ENCODE assay signal across 4 fruit fly cellular contexts in genomic region chr3R:30258298-30258990, dm6.
TF ChIP-seq lines count a peak whose summit lies in the region.

No protein-coding gene starts in this region.

- TF ChIP-seq CTCF in whole organism, embryonic (GFP tag; optimal IDR thresholded peaks at IDR 0.05; lab: Kevin White, UChicago) = no peak

TF ChIP-seq in whole organism, embryonic, 481 proteins besides CTCF, POLR2A, EP300 and RAD21:
- TF ChIP-seq Drgx (GFP tag; IDR thresholded peaks at IDR 0.05; lab: Robert Waterston, UW) (peak; percentile 58), Sry-β (GFP tag; optimal IDR thresholded peaks at IDR 0.05; lab: Kevin White, UChicago) (no peak), Dref (GFP tag; IDR thresholded peaks at IDR 0.05; lab: Robert Waterston, UW) (no peak), CG31224 (GFP tag; IDR thresholded peaks at IDR 0.05; lab: Robert Waterston, UW) (no peak), Six4 (GFP tag; optimal IDR thresholded peaks at IDR 0.05; lab: Kevin White, UChicago) (no peak), CG17361 (GFP tag; IDR thresholded peaks at IDR 0.05; lab: Robert Waterston, UW) (no peak), Aef1 (GFP tag; IDR thresholded peaks at IDR 0.05; lab: Robert Waterston, UW) (no peak), Trl (optimal IDR thresholded peaks at IDR 0.05; lab: Kevin White, UChicago) (no peak), Trl (GFP tag; optimal IDR thresholded peaks at IDR 0.05; lab: Kevin White, UChicago) (no peak), CG8944 (GFP tag; optimal IDR thresholded peaks at IDR 0.05; lab: Kevin White, UChicago) (no peak), corto (GFP tag; optimal IDR thresholded peaks at IDR 0.05; lab: Kevin White, UChicago) (peak; percentile 72), CG9797 (GFP tag; optimal IDR thresholded peaks at IDR 0.05; lab: Kevin White, UChicago) (no peak), lbe (GFP tag; optimal IDR thresholded peaks at IDR 0.05; lab: Kevin White, UChicago) (peak; percentile 77), nom (GFP tag; optimal IDR thresholded peaks at IDR 0.05; lab: Kevin White, UChicago) (peak; percentile 72), bsh (GFP tag; optimal IDR thresholded peaks at IDR 0.05; lab: Kevin White, UChicago) (peak in 1 of 2 experiments; percentile 57)
TF ChIP-seq in whole organism, embryonic: peak in this region for 5.

TF ChIP-seq in whole organism, prepupa, 60 proteins besides CTCF, POLR2A, EP300 and RAD21 (continues in another document):
- peak; percentile 95 for TF ChIP-seq Eip75B (GFP tag; optimal IDR thresholded peaks at IDR 0.05; lab: Kevin White, UChicago)
- TF ChIP-seq ss (GFP tag; optimal IDR thresholded peaks at IDR 0.05; lab: Kevin White, UChicago) = peak; percentile 77 to 89
- TF ChIP-seq dsx (GFP tag; optimal IDR thresholded peaks at IDR 0.05; lab: Kevin White, UChicago; ENCODE audit: poor library complexity, severe bottlenecking) = peak; percentile 73
- peak; percentile 98 for TF ChIP-seq Eip78C (GFP tag; lab: Kevin White, UChicago)
- TF ChIP-seq Gug (GFP tag; IDR thresholded peaks at IDR 0.05; lab: Robert Waterston, UW) = peak; percentile 36; the same call in 1 of the 2 replicates
- TF ChIP-seq esn (GFP tag; optimal IDR thresholded peaks at IDR 0.05; lab: Kevin White, UChicago) = peak; percentile 91
- peak; percentile 47 to 74 for TF ChIP-seq salr (GFP tag; optimal IDR thresholded peaks at IDR 0.05; lab: Kevin White, UChicago)
- peak; percentile 65 for TF ChIP-seq CG32006 (GFP tag; optimal IDR thresholded peaks at IDR 0.05; lab: Kevin White, UChicago)
- peak; percentile 91 for TF ChIP-seq svp (GFP tag; lab: Kevin White, UChicago)
- TF ChIP-seq CG9139 (GFP tag; optimal IDR thresholded peaks at IDR 0.05; lab: Kevin White, UChicago) = peak; percentile 69
- TF ChIP-seq CG10631 (GFP tag; optimal IDR thresholded peaks at IDR 0.05; lab: Kevin White, UChicago) = peak; percentile 94
- peak; percentile 73 for TF ChIP-seq vri (GFP tag; optimal IDR thresholded peaks at IDR 0.05; lab: Kevin White, UChicago)
- TF ChIP-seq CG8632 (GFP tag; optimal IDR thresholded peaks at IDR 0.05; lab: Kevin White, UChicago) = peak; percentile 87
- TF ChIP-seq CG6792 (GFP tag; optimal IDR thresholded peaks at IDR 0.05; lab: Kevin White, UChicago) = peak; percentile 88
- TF ChIP-seq topi (GFP tag; optimal IDR thresholded peaks at IDR 0.05; lab: Kevin White, UChicago) = peak; percentile 81
- peak; percentile 20 for TF ChIP-seq Eip93F (GFP tag; optimal IDR thresholded peaks at IDR 0.05; lab: Kevin White, UChicago)
- TF ChIP-seq CG3919 (GFP tag; optimal IDR thresholded peaks at IDR 0.05; lab: Kevin White, UChicago) = peak; percentile 78
- TF ChIP-seq CG11294 (GFP tag; IDR thresholded peaks at IDR 0.05; lab: Robert Waterston, UW) = no peak
- peak; percentile 94 for TF ChIP-seq CG3032 (tag; optimal IDR thresholded peaks at IDR 0.05; lab: Kevin White, UChicago)
- no peak for TF ChIP-seq CG6276 (GFP tag; optimal IDR thresholded peaks at IDR 0.05; lab: Kevin White, UChicago)
- TF ChIP-seq Ets21C (GFP tag; optimal IDR thresholded peaks at IDR 0.05; lab: Kevin White, UChicago) = peak; percentile 69
- peak; percentile 86 for TF ChIP-seq CG7368 (GFP tag; optimal IDR thresholded peaks at IDR 0.05; lab: Kevin White, UChicago)
- TF ChIP-seq Lpt (GFP tag; optimal IDR thresholded peaks at IDR 0.05; lab: Kevin White, UChicago) = peak; percentile 13
- TF ChIP-seq fd85E (GFP tag; optimal IDR thresholded peaks at IDR 0.05; lab: Kevin White, UChicago) = peak; percentile 61
- peak; percentile 79 for TF ChIP-seq CG8119 (GFP tag; IDR thresholded peaks at IDR 0.05; lab: Robert Waterston, UW)
- TF ChIP-seq CG8319 (GFP tag; optimal IDR thresholded peaks at IDR 0.05; lab: Kevin White, UChicago) = peak; percentile 80

TF ChIP-seq in whole organism, pupa, 21 proteins besides CTCF, POLR2A, EP300 and RAD21:
- peak; percentile 60 for TF ChIP-seq CG13204 (GFP tag; optimal IDR thresholded peaks at IDR 0.05; lab: Kevin White, UChicago)
- TF ChIP-seq CG10348 (GFP tag; IDR thresholded peaks at IDR 0.05; lab: Robert Waterston, UW) = no peak
- TF ChIP-seq EcR (GFP tag; optimal IDR thresholded peaks at IDR 0.05; lab: Kevin White, UChicago) = peak; percentile 56
- TF ChIP-seq Pif1A (GFP tag; optimal IDR thresholded peaks at IDR 0.05; lab: Kevin White, UChicago) = peak; percentile 63
- peak; percentile 82 for TF ChIP-seq CG34367 (tag; optimal IDR thresholded peaks at IDR 0.05; lab: Kevin White, UChicago)
- TF ChIP-seq D1 (tag; optimal IDR thresholded peaks at IDR 0.05; lab: Kevin White, UChicago) = peak; percentile 42
- peak; percentile 91 for TF ChIP-seq CG15710 (tag; optimal IDR thresholded peaks at IDR 0.05; lab: Kevin White, UChicago)
- TF ChIP-seq Ets98B (GFP tag; IDR thresholded peaks at IDR 0.05; lab: Robert Waterston, UW) = no peak
- TF ChIP-seq CG12605 (GFP tag; IDR thresholded peaks at IDR 0.05; lab: Robert Waterston, UW) = peak; percentile 64
- peak; percentile 85 for TF ChIP-seq CG17806 (tag; optimal IDR thresholded peaks at IDR 0.05; lab: Kevin White, UChicago)
- TF ChIP-seq CG8159 (tag; optimal IDR thresholded peaks at IDR 0.05; lab: Kevin White, UChicago) = peak; percentile 90
- TF ChIP-seq CG9948 (tag; optimal IDR thresholded peaks at IDR 0.05; lab: Kevin White, UChicago) = peak; percentile 82
- peak; percentile 69 for TF ChIP-seq CG4496 (GFP tag; IDR thresholded peaks at IDR 0.05; lab: Robert Waterston, UW)
- TF ChIP-seq CG8301 (tag; optimal IDR thresholded peaks at IDR 0.05; lab: Kevin White, UChicago) = peak; percentile 18
- no peak for TF ChIP-seq fd96Ca (GFP tag; IDR thresholded peaks at IDR 0.05; lab: Robert Waterston, UW)
- TF ChIP-seq Pif1B (GFP tag; optimal IDR thresholded peaks at IDR 0.05; lab: Kevin White, UChicago) = peak; percentile 84
- TF ChIP-seq CG32121 (GFP tag; IDR thresholded peaks at IDR 0.05; lab: Robert Waterston, UW) = peak; percentile 37; the same call in 1 of the 2 replicates
- peak; percentile 67 for TF ChIP-seq rn (GFP tag; IDR thresholded peaks at IDR 0.05; lab: Robert Waterston, UW)
- no peak for TF ChIP-seq gl (tag; optimal IDR thresholded peaks at IDR 0.05; lab: Kevin White, UChicago)
- peak; percentile 65 for TF ChIP-seq CG14655 (GFP tag; optimal IDR thresholded peaks at IDR 0.05; lab: Kevin White, UChicago)
- TF ChIP-seq Snoo (tag; optimal IDR thresholded peaks at IDR 0.05; lab: Kevin White, UChicago) = peak; percentile 87

TF ChIP-seq in whole organism, wandering third instar larva, 38 proteins besides CTCF, POLR2A, EP300 and RAD21 (continues in another document):
- TF ChIP-seq Dif (GFP tag; optimal IDR thresholded peaks at IDR 0.05; lab: Kevin White, UChicago; ENCODE audit: partially characterized antibody) (no peak), Hnf4 (GFP tag; optimal IDR thresholded peaks at IDR 0.05; lab: Kevin White, UChicago) (peak; percentile 81), CrebA (GFP tag; optimal IDR thresholded peaks at IDR 0.05; lab: Kevin White, UChicago; ENCODE audit: borderline replicate concordance) (peak; percentile 39), Hr83 (GFP tag; optimal IDR thresholded peaks at IDR 0.05; lab: Kevin White, UChicago; ENCODE audit: poor library complexity, severe bottlenecking) (no peak), tai (GFP tag; optimal IDR thresholded peaks at IDR 0.05; lab: Kevin White, UChicago) (peak; percentile 66), fru (GFP tag; optimal IDR thresholded peaks at IDR 0.05; lab: Kevin White, UChicago) (peak; percentile 92), br (GFP tag; optimal IDR thresholded peaks at IDR 0.05; lab: Kevin White, UChicago) (peak; percentile 80), h (GFP tag; optimal IDR thresholded peaks at IDR 0.05; lab: Kevin White, UChicago) (peak; percentile 95), Mio (GFP tag; optimal IDR thresholded peaks at IDR 0.05; lab: Kevin White, UChicago) (no peak), lola (GFP tag; optimal IDR thresholded peaks at IDR 0.05; lab: Kevin White, UChicago) (no peak), pan (optimal IDR thresholded peaks at IDR 0.05; lab: Kevin White, UChicago) (no peak), jim (GFP tag; optimal IDR thresholded peaks at IDR 0.05; lab: Kevin White, UChicago) (no peak), psq (GFP tag; optimal IDR thresholded peaks at IDR 0.05; lab: Kevin White, UChicago) (peak; percentile 29), dl (GFP tag; optimal IDR thresholded peaks at IDR 0.05; lab: Kevin White, UChicago; ENCODE audit: insufficient read depth in 1 of 2, partially characterized antibody in 2 of 2) (no peak), Vsx2 (GFP tag; optimal IDR thresholded peaks at IDR 0.05; lab: Kevin White, UChicago; ENCODE audit: partially characterized antibody) (no peak), Abd-B (GFP tag; optimal IDR thresholded peaks at IDR 0.05; lab: Kevin White, UChicago) (no peak), Myc (optimal IDR thresholded peaks at IDR 0.05; lab: Kevin White, UChicago) (no peak), OdsH (GFP tag; optimal IDR thresholded peaks at IDR 0.05; lab: Kevin White, UChicago) (peak; percentile 84), dsf (GFP tag; optimal IDR thresholded peaks at IDR 0.05; lab: Kevin White, UChicago; ENCODE audit: borderline replicate concordance) (peak; percentile 8), GATAd (GFP tag; optimal IDR thresholded peaks at IDR 0.05; lab: Kevin White, UChicago) (no peak), Rel (GFP tag; optimal IDR thresholded peaks at IDR 0.05; lab: Kevin White, UChicago) (peak; percentile 47), Rel (tag; optimal IDR thresholded peaks at IDR 0.05; lab: Kevin White, UChicago) (no peak), sv (GFP tag; optimal IDR thresholded peaks at IDR 0.05; lab: Kevin White, UChicago) (no peak), foxo (GFP tag; optimal IDR thresholded peaks at IDR 0.05; lab: Kevin White, UChicago) (peak; percentile 11 to 93), Dfd (GFP tag; optimal IDR thresholded peaks at IDR 0.05; lab: Kevin White, UChicago) (peak; percentile 86), N (GFP tag; optimal IDR thresholded peaks at IDR 0.05; lab: Kevin White, UChicago) (no peak), CG9705 (GFP tag; optimal IDR thresholded peaks at IDR 0.05; lab: Kevin White, UChicago) (peak; percentile 50), Sp1 (GFP tag; optimal IDR thresholded peaks at IDR 0.05; lab: Kevin White, UChicago) (peak; percentile 80), Hr78 (GFP tag; optimal IDR thresholded peaks at IDR 0.05; lab: Kevin White, UChicago) (no peak), rgr (GFP tag; optimal IDR thresholded peaks at IDR 0.05; lab: Kevin White, UChicago) (peak; percentile 83), woc (GFP tag; optimal IDR thresholded peaks at IDR 0.05; lab: Kevin White, UChicago) (peak; percentile 31), sage (GFP tag; optimal IDR thresholded peaks at IDR 0.05; lab: Kevin White, UChicago) (peak; percentile 26), CG32264 (GFP tag; optimal IDR thresholded peaks at IDR 0.05; lab: Kevin White, UChicago) (peak; percentile 53), usp (GFP tag; optimal IDR thresholded peaks at IDR 0.05; lab: Kevin White, UChicago) (no peak), dmrt93B (GFP tag; optimal IDR thresholded peaks at IDR 0.05; lab: Kevin White, UChicago) (peak; percentile 52), ey (GFP tag; optimal IDR thresholded peaks at IDR 0.05; lab: Kevin White, UChicago) (peak; percentile 84), Jra (GFP tag; optimal IDR thresholded peaks at IDR 0.05; lab: Kevin White, UChicago) (peak; percentile 46)

Comparison
In these comparisons a context has a peak if more than half of its experiments do, and no peak if none do; other contexts are left out.
1. Of the 7 proteins assayed by ChIP-seq in both whole organism, embryonic and whole organism, prepupa: peak only in whole organism, embryonic: none; only in whole organism, prepupa: Blimp-1, CG16779, CG6854, Gug, Hr39, Lpt and 1 more; in both: none; in neither: 0.